Worm (Caenorhabditis elegans) whole organism, late embryonic: ENCODE data around the gene C33B4.2.

Source experiments
- ama-1 ChIP-seq: fragments of 150-350 bp; optimal IDR thresholded peaks from 2 replicates; lab custom pipeline; 2014
- dve-1 ChIP-seq: sonication (generic microtip); optimal IDR thresholded peaks from 2 replicates; lab custom pipeline; 2017; ENCODE audit warnings: antibody characterized with exemption, mild to moderate bottlenecking, missing genetic modification characterization, missing compliant biosample characterization
- hlh-6 ChIP-seq: sonication (generic microtip); optimal IDR thresholded peaks from 2 replicates; lab custom pipeline; 2016; ENCODE audit warnings: missing genotype, missing genetic modification characterization, missing compliant biosample characterization
- madf-2 ChIP-seq: sonication (generic microtip); optimal IDR thresholded peaks from 2 replicates; lab custom pipeline; 2017; ENCODE audit warnings: missing genetic modification characterization, missing compliant biosample characterization
- pha-4 ChIP-seq: fragments of 150-350 bp; optimal IDR thresholded peaks from 2 replicates; lab custom pipeline; 2018; ENCODE audit warnings: missing biosample characterization, missing genetic modification reagents, missing genetic modification characterization

ce11 chrII:11377700-11378099, 5.8 kb upstream of the C33B4.2 start:
- no peak for TF ChIP-seq ama-1 (lab: Kevin White, UChicago)
- TF ChIP-seq pha-4 (tag; lab: Kevin White, UChicago) = no peak
- TF ChIP-seq dve-1 (tag; lab: Kevin White, UChicago) = no peak
- TF ChIP-seq hlh-6 = no peak
- no peak for TF ChIP-seq madf-2
